Worm (Caenorhabditis elegans): ENCODE measurements around the gene wrt-10.
A peak's percentile ranks its signal among the peaks of the same experiment; 100 is the strongest.

DNA sequence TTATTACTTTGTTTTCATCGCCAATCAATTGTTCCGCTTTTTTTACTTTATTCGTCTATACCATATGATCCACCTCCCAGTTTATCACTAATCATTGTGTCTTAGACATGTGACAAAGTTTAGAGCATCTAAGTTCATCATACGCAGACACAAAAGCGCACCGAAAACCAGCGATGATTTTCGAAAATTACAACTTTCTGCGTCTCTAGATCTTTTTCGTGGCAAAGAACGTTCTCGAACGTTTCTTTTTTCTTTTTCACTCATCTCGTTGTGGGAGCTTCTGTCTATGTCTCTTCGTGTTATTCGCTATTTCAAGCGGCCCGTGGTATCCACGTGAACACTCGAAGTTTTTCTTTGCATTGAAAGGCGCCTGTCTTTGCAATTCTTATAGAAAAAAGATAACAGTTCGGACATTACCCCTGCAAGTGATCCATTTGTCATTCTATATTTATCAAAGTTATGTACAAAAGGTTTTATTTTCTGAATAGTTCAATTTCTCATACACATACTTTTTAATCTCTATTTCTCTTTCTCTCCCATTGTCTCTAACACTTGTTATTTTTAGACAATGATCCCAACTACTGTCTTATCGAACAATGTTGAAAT is 5.2 kb downstream of the wrt-10 start, which contains the start of gene ZK1290.5:
- TF ChIP-seq ceh-100 (GFP tag; IDR thresholded peaks at IDR 0.05) = no peak
- TF ChIP-seq let-526 (GFP tag; IDR thresholded peaks at IDR 0.05) = peak; percentile 83; the same call in 1 of the 2 replicates
- TF ChIP-seq bed-1 (GFP tag; IDR thresholded peaks at IDR 0.05) = no peak
- no peak for TF ChIP-seq efl-1 (GFP tag; optimal IDR thresholded peaks at IDR 0.05)
- peak; percentile 19 for TF ChIP-seq ztf-18 (tag; optimal IDR thresholded peaks at IDR 0.05)
- no peak for TF ChIP-seq zfh-2 (GFP tag; conservative IDR thresholded peaks at IDR 0.05)
- no peak for TF ChIP-seq madf-3 (GFP tag; IDR thresholded peaks at IDR 0.05)
- TF ChIP-seq unc-62 (GFP tag; optimal IDR thresholded peaks at IDR 0.05) = no peak
- no peak for TF ChIP-seq ama-1 (optimal IDR thresholded peaks at IDR 0.05)
- no peak for TF ChIP-seq ama-1 (GFP tag; optimal IDR thresholded peaks at IDR 0.05)

All from whole organism, young adult.